Fruit fly (Drosophila melanogaster): ENCODE data around the gene Ccm3.

Ccm3 gene

dm6 chr3R:15330472-15330871, 41.3 kb upstream of the Ccm3 start, which contains the start of gene mRpL9 (continued):
- TF ChIP-seq CG14710 (tag; optimal IDR thresholded peaks at IDR 0.05) (peak; percentile 64), CG3065 (GFP tag; optimal IDR thresholded peaks at IDR 0.05) (no peak), pros (GFP tag; optimal IDR thresholded peaks at IDR 0.05) (no peak), gce (GFP tag; IDR thresholded peaks at IDR 0.05) (no peak), CG2889 (GFP tag; IDR thresholded peaks at IDR 0.05) (no peak), CG17802 (tag; optimal IDR thresholded peaks at IDR 0.05) (no peak), org-1 (GFP tag; optimal IDR thresholded peaks at IDR 0.05) (no peak), MTF-1 (GFP tag; optimal IDR thresholded peaks at IDR 0.05; ENCODE audit: borderline replicate concordance) (no peak), CG4820 (GFP tag; optimal IDR thresholded peaks at IDR 0.05) (no peak), ase (GFP tag; IDR thresholded peaks at IDR 0.05) (no peak), CG5180 (GFP tag; optimal IDR thresholded peaks at IDR 0.05) (no peak), nerfin-2 (GFP tag; IDR thresholded peaks at IDR 0.05; ENCODE audit: partially characterized antibody) (no peak), gsb (GFP tag; IDR thresholded peaks at IDR 0.05) (no peak), jumu (GFP tag; optimal IDR thresholded peaks at IDR 0.05) (no peak), CG16863 (GFP tag; optimal IDR thresholded peaks at IDR 0.05) (no peak), CG43689 (GFP tag; IDR thresholded peaks at IDR 0.05) (no peak), BEAF-32 (GFP tag; optimal IDR thresholded peaks at IDR 0.05) (peak; percentile 68), CG16779 (GFP tag; IDR thresholded peaks at IDR 0.05) (no peak), CG34422 (GFP tag; IDR thresholded peaks at IDR 0.05) (no peak), dm (GFP tag; optimal IDR thresholded peaks at IDR 0.05) (no peak), CG2712 (tag; optimal IDR thresholded peaks at IDR 0.05) (peak; percentile 34), CHES-1-like (GFP tag; optimal IDR thresholded peaks at IDR 0.05) (no peak), bbx (GFP tag; IDR thresholded peaks at IDR 0.05; ENCODE audit: partially characterized antibody) (no peak; the same call in 1 of the 2 replicates), hkb (optimal IDR thresholded peaks at IDR 0.05) (no peak), hkb (GFP tag; IDR thresholded peaks at IDR 0.05) (no peak), CG8765 (GFP tag; IDR thresholded peaks at IDR 0.05) (no peak), Nf-YA (GFP tag; IDR thresholded peaks at IDR 0.05) (no peak), gem (tag; optimal IDR thresholded peaks at IDR 0.05) (no peak), Blimp-1 (GFP tag; optimal IDR thresholded peaks at IDR 0.05) (no peak), CG10366 (GFP tag; IDR thresholded peaks at IDR 0.05) (no peak), CG2199 (GFP tag; IDR thresholded peaks at IDR 0.05) (no peak), zfh1 (GFP tag; IDR thresholded peaks at IDR 0.05) (no peak), CG7786 (GFP tag; optimal IDR thresholded peaks at IDR 0.05) (no peak), prd (optimal IDR thresholded peaks at IDR 0.05) (no peak), prd (GFP tag; IDR thresholded peaks at IDR 0.05) (no peak; the same call in 2 of the 3 replicates), ash1 (GFP tag; optimal IDR thresholded peaks at IDR 0.05) (no peak), ham (GFP tag; IDR thresholded peaks at IDR 0.05) (no peak), caup (GFP tag; optimal IDR thresholded peaks at IDR 0.05; ENCODE audit: severe bottlenecking) (no peak), Drgx (GFP tag; IDR thresholded peaks at IDR 0.05) (no peak), Hsf (GFP tag; optimal IDR thresholded peaks at IDR 0.05) (no peak), rib (GFP tag; IDR thresholded peaks at IDR 0.05) (no peak), hbn (GFP tag; IDR thresholded peaks at IDR 0.05; ENCODE audit: partially characterized antibody) (no peak), NK7.1 (GFP tag; optimal IDR thresholded peaks at IDR 0.05) (no peak), unpg (GFP tag; optimal IDR thresholded peaks at IDR 0.05) (no peak), Max (GFP tag; optimal IDR thresholded peaks at IDR 0.05) (no peak), Mes4 (GFP tag; optimal IDR thresholded peaks at IDR 0.05) (no peak), Nf-YC (tag; optimal IDR thresholded peaks at IDR 0.05) (peak; percentile 26), CG12659 (GFP tag; optimal IDR thresholded peaks at IDR 0.05) (peak; percentile 46), sr (GFP tag; IDR thresholded peaks at IDR 0.05) (no peak), HLH3B (GFP tag; IDR thresholded peaks at IDR 0.05) (no peak), sug (tag; optimal IDR thresholded peaks at IDR 0.05) (peak; percentile 34), Xbp1 (GFP tag; optimal IDR thresholded peaks at IDR 0.05) (no peak), CG17186 (GFP tag; optimal IDR thresholded peaks at IDR 0.05) (peak; percentile 51)
